Worm (Caenorhabditis elegans): ENCODE measurements around the gene srh-76.
A peak's percentile ranks its signal among the peaks of the same experiment; 100 is the strongest.

srh-76 gene

DNA sequence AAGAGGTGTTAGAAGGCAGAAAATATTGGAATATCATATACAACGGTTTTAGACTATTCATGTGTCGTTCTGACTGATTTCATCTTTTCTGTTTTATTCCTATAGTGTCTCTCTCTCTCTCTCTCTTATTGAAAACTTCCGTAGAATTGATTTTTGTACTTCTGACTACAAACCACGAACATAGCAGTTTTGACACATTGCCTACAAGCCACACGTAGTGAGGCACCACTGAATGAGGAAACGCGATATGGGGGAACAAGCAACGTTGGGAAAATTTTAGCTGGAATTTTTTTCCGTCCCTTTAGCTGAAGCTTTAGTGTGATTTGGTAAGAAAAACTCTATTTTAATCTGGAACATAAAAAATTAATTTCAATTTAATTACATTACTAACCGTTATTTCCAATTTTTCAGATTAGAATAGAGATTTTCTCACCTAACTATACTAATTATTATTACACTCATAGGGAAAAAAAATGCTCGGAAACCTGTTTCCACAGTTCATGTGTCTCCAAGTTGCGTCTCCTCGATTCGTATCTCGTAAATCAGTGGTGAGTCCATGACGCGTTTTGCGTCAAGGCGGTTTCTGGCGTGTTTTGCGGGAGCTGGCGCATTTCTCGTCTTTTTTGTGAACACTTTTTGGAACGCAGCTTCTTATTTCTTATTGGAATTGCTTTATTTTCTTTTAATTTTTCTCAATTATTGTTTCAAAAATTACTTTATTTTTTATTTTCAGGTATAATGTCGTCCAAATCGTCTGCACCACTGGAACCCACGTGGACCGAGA lies 42.9 kb upstream of the srh-76 start, which contains the start of the genes nhr-142 and F44E7.9 (continued):
- TF ChIP-seq php-3 (GFP tag; IDR thresholded peaks at IDR 0.05) (no peak), ceh-44 (GFP tag; IDR thresholded peaks at IDR 0.05) (peak; percentile 48; the same call in 1 of the 2 replicates), nhr-25 (tag; optimal IDR thresholded peaks at IDR 0.05; ENCODE audit: borderline replicate concordance, insufficient read depth) (no peak), zip-11 (GFP tag; IDR thresholded peaks at IDR 0.05) (no peak), mdl-1 (tag; optimal IDR thresholded peaks at IDR 0.05) (peak in 1 of 2 experiments; percentile 32), mes-2 (tag; optimal IDR thresholded peaks at IDR 0.05; ENCODE audit: poor library complexity, severe bottlenecking) (peak; percentile 95), tag-97 (GFP tag; IDR thresholded peaks at IDR 0.05) (no peak), daf-19 (GFP tag; conservative IDR thresholded peaks at IDR 0.05) (no peak), zfp-3 (GFP tag; conservative IDR thresholded peaks at IDR 0.05) (0 out of 2 replicates have a peak, but pooled peaks have one; percentile 54), zfp-2 (tag; optimal IDR thresholded peaks at IDR 0.05) (peak; percentile 27), hlh-30 (tag; optimal IDR thresholded peaks at IDR 0.05; ENCODE audit: insufficient read depth) (peak; percentile 59), saeg-2 (GFP tag; IDR thresholded peaks at IDR 0.05) (0 out of 2 replicates have a peak, but pooled peaks have one; percentile 36), ceh-28 (tag; optimal IDR thresholded peaks at IDR 0.05) (no peak), zag-1 (tag; optimal IDR thresholded peaks at IDR 0.05) (no peak), lin-13 (GFP tag; optimal IDR thresholded peaks at IDR 0.05) (peak; percentile 80), madf-9 (GFP tag; conservative IDR thresholded peaks at IDR 0.05) (peak; percentile 66), dmd-9 (GFP tag; IDR thresholded peaks at IDR 0.05) (peak; percentile 70; the same call in 1 of the 2 replicates), unc-62 (GFP tag; optimal IDR thresholded peaks at IDR 0.05 in 1 of 2) (no peak), unc-62 (tag; optimal IDR thresholded peaks at IDR 0.05) (no peak), Y48G9A.11 (GFP tag; IDR thresholded peaks at IDR 0.05) (peak; percentile 47; the same call in 1 of the 2 replicates), nhr-41 (GFP tag; IDR thresholded peaks at IDR 0.05) (no peak), ztf-11 (tag; optimal IDR thresholded peaks at IDR 0.05) (no peak), cey-2 (tag; optimal IDR thresholded peaks at IDR 0.05; ENCODE audit: borderline replicate concordance, insufficient read depth) (no peak), set-16 (GFP tag; IDR thresholded peaks at IDR 0.05) (no peak), snpc-4 (tag; optimal IDR thresholded peaks at IDR 0.05) (no peak), fkh-10 (GFP tag; optimal IDR thresholded peaks at IDR 0.05) (peak; percentile 4), nhr-42 (GFP tag; IDR thresholded peaks at IDR 0.05) (peak; percentile 34; the same call in 1 of the 2 replicates), D1046.2 (GFP tag; IDR thresholded peaks at IDR 0.05) (no peak), nhr-11 (tag; optimal IDR thresholded peaks at IDR 0.05) (peak; percentile 82), ztf-7 (tag; optimal IDR thresholded peaks at IDR 0.05) (peak; percentile 80), mxl-2 (GFP tag; conservative IDR thresholded peaks at IDR 0.05) (0 out of 2 replicates have a peak, but pooled peaks have one; percentile 31), unc-39 (tag; optimal IDR thresholded peaks at IDR 0.05) (no peak), daf-8 (GFP tag; IDR thresholded peaks at IDR 0.05) (no peak), madf-5 (GFP tag; IDR thresholded peaks at IDR 0.05) (no peak), ceh-62 (tag; optimal IDR thresholded peaks at IDR 0.05) (no peak), nhr-111 (GFP tag; optimal IDR thresholded peaks at IDR 0.05) (no peak), nhr-102 (tag; optimal IDR thresholded peaks at IDR 0.05) (peak; percentile 92), F49E8.2 (tag; optimal IDR thresholded peaks at IDR 0.05; ENCODE audit: borderline replicate concordance) (no peak), T26A8.4 (GFP tag; IDR thresholded peaks at IDR 0.05) (peak; percentile 84), ceh-20 (GFP tag; IDR thresholded peaks at IDR 0.05) (peak; percentile 78), ces-1 (GFP tag; optimal IDR thresholded peaks at IDR 0.05) (no peak), F37D6.2 (tag; optimal IDR thresholded peaks at IDR 0.05) (peak; percentile 61), ceh-82 (tag; optimal IDR thresholded peaks at IDR 0.05) (no peak), F26F4.8 (GFP tag; conservative IDR thresholded peaks at IDR 0.05) (no peak), hlh-11 (tag; optimal IDR thresholded peaks at IDR 0.05) (peak; percentile 80), nhr-77 (tag; optimal IDR thresholded peaks at IDR 0.05) (peak; percentile 84), lir-3 (tag; optimal IDR thresholded peaks at IDR 0.05) (peak; percentile 2), mep-1 (tag; optimal IDR thresholded peaks at IDR 0.05) (peak; percentile 95), lim-7 (GFP tag; IDR thresholded peaks at IDR 0.05) (no peak)
